Worm (Caenorhabditis elegans): Measurements from ENCODE around the gene pkc-1.

pkc-1 gene

ce11 chrV:12025683-12026082, 6.3 kb downstream of the pkc-1 start:
- TF ChIP-seq aly-2 (tag; optimal IDR thresholded peaks at IDR 0.05) (no peak), unc-55 (GFP tag; optimal IDR thresholded peaks at IDR 0.05) (peak; percentile 7), nhr-23 (tag; optimal IDR thresholded peaks at IDR 0.05) (no peak), nhr-129 (tag; optimal IDR thresholded peaks at IDR 0.05) (peak; percentile 34), unc-62 (GFP tag; optimal IDR thresholded peaks at IDR 0.05) (no peak), mdl-1 (tag; optimal IDR thresholded peaks at IDR 0.05) (no peak), nhr-25 (tag; optimal IDR thresholded peaks at IDR 0.05) (no peak), nhr-12 (tag; optimal IDR thresholded peaks at IDR 0.05) (no peak), mab-5 (tag; optimal IDR thresholded peaks at IDR 0.05) (no peak), sma-3 (GFP tag; optimal IDR thresholded peaks at IDR 0.05) (no peak), sem-4 (tag; optimal IDR thresholded peaks at IDR 0.05) (no peak), lsy-2 (tag; optimal IDR thresholded peaks at IDR 0.05) (peak in 1 of 2 experiments; percentile 60), nhr-237 (tag; optimal IDR thresholded peaks at IDR 0.05) (no peak), fos-1 (tag; optimal IDR thresholded peaks at IDR 0.05) (no peak), R02D3.7 (tag; optimal IDR thresholded peaks at IDR 0.05) (no peak), ceh-16 (tag; optimal IDR thresholded peaks at IDR 0.05) (no peak), nhr-6 (tag; optimal IDR thresholded peaks at IDR 0.05) (no peak), F13H6.1 (tag; optimal IDR thresholded peaks at IDR 0.05) (no peak), elt-1 (tag; optimal IDR thresholded peaks at IDR 0.05) (no peak), lin-39 (tag; optimal IDR thresholded peaks at IDR 0.05) (no peak), zag-1 (tag; optimal IDR thresholded peaks at IDR 0.05) (peak; percentile 46), sma-9 (GFP tag; optimal IDR thresholded peaks at IDR 0.05) (peak; percentile 42), sma-9 (tag; optimal IDR thresholded peaks at IDR 0.05) (no peak), ama-1 (optimal IDR thresholded peaks at IDR 0.05) (no peak), Y55F3AM.14 (GFP tag; optimal IDR thresholded peaks at IDR 0.05) (no peak), unc-39 (tag; optimal IDR thresholded peaks at IDR 0.05) (no peak), crh-2 (tag; optimal IDR thresholded peaks at IDR 0.05) (no peak), peb-1 (tag; optimal IDR thresholded peaks at IDR 0.05) (no peak), nhr-77 (tag; optimal IDR thresholded peaks at IDR 0.05) (no peak), skn-1 (tag; optimal IDR thresholded peaks at IDR 0.05) (no peak), lin-11 (tag; optimal IDR thresholded peaks at IDR 0.05) (no peak), C34F6.9 (tag; optimal IDR thresholded peaks at IDR 0.05) (peak; percentile 58), dmd-4 (tag; optimal IDR thresholded peaks at IDR 0.05) (no peak), blmp-1 (tag; optimal IDR thresholded peaks at IDR 0.05; ENCODE audit: insufficient read depth) (no peak), alr-1 (tag; optimal IDR thresholded peaks at IDR 0.05) (no peak), lin-13 (GFP tag; optimal IDR thresholded peaks at IDR 0.05) (no peak)

- no peak for TF ChIP-seq nhr-23 (tag; optimal IDR thresholded peaks at IDR 0.05)
- no peak for TF ChIP-seq lin-39 (tag; optimal IDR thresholded peaks at IDR 0.05)
- TF ChIP-seq nhr-237 (tag; optimal IDR thresholded peaks at IDR 0.05), result no peak
- no peak for TF ChIP-seq nhr-6 (tag; optimal IDR thresholded peaks at IDR 0.05)
- peak in 1 of 2 experiments; percentile 1 for TF ChIP-seq mdl-1 (tag; optimal IDR thresholded peaks at IDR 0.05)
- peak; percentile 40 for TF ChIP-seq C34F6.9 (tag; optimal IDR thresholded peaks at IDR 0.05)
- no peak for TF ChIP-seq aly-2 (tag; optimal IDR thresholded peaks at IDR 0.05)
- TF ChIP-seq skn-1 (tag; optimal IDR thresholded peaks at IDR 0.05), result no peak
- peak; percentile 31 for TF ChIP-seq nhr-129 (tag; optimal IDR thresholded peaks at IDR 0.05)
- TF ChIP-seq lin-13 (GFP tag; optimal IDR thresholded peaks at IDR 0.05), result no peak
- TF ChIP-seq unc-55 (GFP tag; optimal IDR thresholded peaks at IDR 0.05), result no peak
- no peak for TF ChIP-seq peb-1 (tag; optimal IDR thresholded peaks at IDR 0.05)
- TF ChIP-seq ceh-82 (tag; optimal IDR thresholded peaks at IDR 0.05), result no peak
- TF ChIP-seq unc-39 (tag; optimal IDR thresholded peaks at IDR 0.05), result no peak
- no peak for TF ChIP-seq ZK546.5 (tag; optimal IDR thresholded peaks at IDR 0.05)
- no peak for TF ChIP-seq sma-3 (GFP tag; optimal IDR thresholded peaks at IDR 0.05)
- TF ChIP-seq mbf-1 (tag; optimal IDR thresholded peaks at IDR 0.05), result no peak
- TF ChIP-seq zag-1 (tag; optimal IDR thresholded peaks at IDR 0.05), result peak; percentile 82
- no peak for TF ChIP-seq gmeb-1 (tag; optimal IDR thresholded peaks at IDR 0.05)
- TF ChIP-seq F13H6.1 (tag; optimal IDR thresholded peaks at IDR 0.05), result peak; percentile 50
- TF ChIP-seq unc-62 (GFP tag; optimal IDR thresholded peaks at IDR 0.05), result no peak
- no peak for TF ChIP-seq ama-1 (optimal IDR thresholded peaks at IDR 0.05)
- no peak for TF ChIP-seq nhr-77 (tag; optimal IDR thresholded peaks at IDR 0.05)
- TF ChIP-seq ztf-11 (tag; optimal IDR thresholded peaks at IDR 0.05), result no peak
- TF ChIP-seq elt-1 (tag; optimal IDR thresholded peaks at IDR 0.05), result no peak
- TF ChIP-seq dmd-4 (tag; optimal IDR thresholded peaks at IDR 0.05), result no peak
- no peak for TF ChIP-seq fos-1 (tag; optimal IDR thresholded peaks at IDR 0.05)
- peak in 1 of 2 experiments; percentile 36 for TF ChIP-seq lsy-2 (tag; optimal IDR thresholded peaks at IDR 0.05)
- no peak for TF ChIP-seq egl-27 (tag; optimal IDR thresholded peaks at IDR 0.05)
- TF ChIP-seq mab-5 (tag; optimal IDR thresholded peaks at IDR 0.05), result no peak
- TF ChIP-seq elt-3 (tag; optimal IDR thresholded peaks at IDR 0.05), result no peak
- no peak for TF ChIP-seq nhr-21 (tag; optimal IDR thresholded peaks at IDR 0.05)
- TF ChIP-seq ztf-1 (GFP tag; conservative IDR thresholded peaks at IDR 0.05), result no peak
- TF ChIP-seq nhr-11 (tag; optimal IDR thresholded peaks at IDR 0.05), result no peak
- no peak for TF ChIP-seq blmp-1 (tag; optimal IDR thresholded peaks at IDR 0.05; ENCODE audit: insufficient read depth)
- TF ChIP-seq lin-11 (tag; optimal IDR thresholded peaks at IDR 0.05), result peak; percentile 18
- no peak for TF ChIP-seq nhr-10 (tag; optimal IDR thresholded peaks at IDR 0.05)
- peak; percentile 35 for TF ChIP-seq Y55F3AM.14 (GFP tag; optimal IDR thresholded peaks at IDR 0.05)
- peak; percentile 16 for TF ChIP-seq sma-9 (GFP tag; optimal IDR thresholded peaks at IDR 0.05)
- TF ChIP-seq sma-9 (tag; optimal IDR thresholded peaks at IDR 0.05), result no peak
- peak; percentile 14 for TF ChIP-seq sem-4 (tag; optimal IDR thresholded peaks at IDR 0.05)
- no peak for TF ChIP-seq snpc-4 (tag; optimal IDR thresholded peaks at IDR 0.05)
- no peak for TF ChIP-seq nhr-25 (tag; optimal IDR thresholded peaks at IDR 0.05)
- TF ChIP-seq R02D3.7 (tag; optimal IDR thresholded peaks at IDR 0.05), result no peak
- no peak for TF ChIP-seq ceh-16 (tag; optimal IDR thresholded peaks at IDR 0.05)
- no peak for TF ChIP-seq nhr-12 (tag; optimal IDR thresholded peaks at IDR 0.05)
- TF ChIP-seq alr-1 (tag; optimal IDR thresholded peaks at IDR 0.05), result no peak
Measured at ce11 chrV:12024273-12024672, 7.7 kb downstream of the pkc-1 start.

Measured in whole organism, L2 larva.